Fruit fly (Drosophila melanogaster) whole organism, embryonic: ENCODE measurements around the gene CG8191.

ENCODE experiments used
- CG1024 ChIP-seq: fragments of 200-800 bp; sonication (Bioruptor generic); IDR thresholded peaks from 2 replicates; pipeline ENCODE4 v1.3.6; 2022; ENCODE audit warnings: missing biosample characterization, missing genetic modification characterization
- CG11093 ChIP-seq: fragments of 200-800 bp; sonication (Bioruptor generic); IDR thresholded peaks from 3 replicates; pipeline ENCODE4 v1.3.6; 2022; ENCODE audit warnings: missing biosample characterization, missing genetic modification characterization
- CG11456 ChIP-seq: fragments of 200-800 bp; sonication (Bioruptor generic); IDR thresholded peaks from 3 replicates; pipeline ENCODE4 v1.3.6; 2022; ENCODE audit warnings: missing biosample characterization, missing genetic modification characterization
- CG12236 ChIP-seq: fragments of 200-800 bp; sonication (Bioruptor generic); optimal IDR thresholded peaks from 2 replicates; lab custom pipeline; 2016; ENCODE audit warnings: missing biosample characterization, missing genetic modification characterization
- CG13624 ChIP-seq: fragments of 200-800 bp; sonication (Bioruptor generic); optimal IDR thresholded peaks from 2 replicates; lab custom pipeline; 2016; ENCODE audit warnings: missing biosample characterization, missing genetic modification characterization
- CG14014 ChIP-seq: fragments of 200-800 bp; sonication (Bioruptor generic); IDR thresholded peaks from 2 replicates; pipeline ENCODE4 v1.3.6; 2022; ENCODE audit warnings: missing biosample characterization, missing genetic modification characterization
- CG1529 ChIP-seq: fragments of 200-800 bp; sonication (Bioruptor generic); optimal IDR thresholded peaks from 3 replicates; lab custom pipeline; 2018; ENCODE audit warnings: missing biosample characterization, missing genetic modification characterization
- CG17385 ChIP-seq: fragments of 200-800 bp; sonication (Bioruptor generic); optimal IDR thresholded peaks from 3 replicates; lab custom pipeline; 2018; ENCODE audit warnings: missing biosample characterization, mild to moderate bottlenecking, missing genetic modification characterization
- CG18011 ChIP-seq: fragments of 200-800 bp; sonication (Bioruptor generic); optimal IDR thresholded peaks from 2 replicates; lab custom pipeline; 2017; ENCODE audit warnings: missing biosample characterization, missing genetic modification characterization, mild to moderate bottlenecking, moderate library complexity, missing genotype
- CG18262 ChIP-seq: fragments of 200-800 bp; optimal IDR thresholded peaks from 3 replicates; lab custom pipeline; 2019; ENCODE audit warnings: missing biosample characterization, mild to moderate bottlenecking, missing genetic modification characterization, moderate library complexity
- CG2199 ChIP-seq: fragments of 200-800 bp; sonication (Bioruptor generic); IDR thresholded peaks from 3 replicates; pipeline ENCODE4 v1.3.6; 2022; ENCODE audit warnings: missing biosample characterization, missing genetic modification characterization
- CG2889 ChIP-seq: fragments of 200-800 bp; sonication (Bioruptor generic); IDR thresholded peaks from 3 replicates; pipeline ENCODE4 v1.3.6; 2022; ENCODE audit warnings: missing biosample characterization, missing genetic modification characterization
- CG31365 ChIP-seq: fragments of 200-800 bp; sonication (Bioruptor generic); optimal IDR thresholded peaks from 2 replicates; lab custom pipeline; 2018; ENCODE audit warnings: missing biosample characterization, mild to moderate bottlenecking, missing genetic modification characterization
- CG32532 ChIP-seq: fragments of 200-800 bp; sonication (Bioruptor generic); IDR thresholded peaks from 2 replicates; pipeline ENCODE4 v1.3.6; 2022; ENCODE audit warnings: missing biosample characterization, missing genetic modification characterization
- CG3407 ChIP-seq: fragments of 200-800 bp; sonication (Bioruptor generic); optimal IDR thresholded peaks from 2 replicates; lab custom pipeline; 2018; ENCODE audit warnings: missing biosample characterization, mild to moderate bottlenecking, missing genetic modification characterization
- CG4328 ChIP-seq: fragments of 200-800 bp; sonication (Bioruptor generic); optimal IDR thresholded peaks from 3 replicates; lab custom pipeline; 2017; ENCODE audit warnings: missing biosample characterization, missing genetic modification reagents, missing genetic modification characterization
- CG6791 ChIP-seq: fragments of 200-800 bp; sonication (Bioruptor generic); IDR thresholded peaks from 3 replicates; pipeline ENCODE4 v1.3.6; 2022; ENCODE audit warnings: missing biosample characterization, missing genetic modification characterization; ENCODE audit not compliant: partially characterized antibody
- CG9876 ChIP-seq: fragments of 200-800 bp; sonication (Bioruptor generic); optimal IDR thresholded peaks from 2 replicates; lab custom pipeline; 2016; ENCODE audit warnings: missing biosample characterization, missing genetic modification characterization
- CTCF ChIP-seq: fragments of 200-800 bp; sonication (Bioruptor generic); optimal IDR thresholded peaks from 2 replicates; lab custom pipeline; 2017; ENCODE audit warnings: missing biosample characterization, mild to moderate bottlenecking, missing genetic modification characterization, moderate library complexity
- Chrac-16 ChIP-seq: fragments of 200-800 bp; sonication (Bioruptor generic); optimal IDR thresholded peaks from 3 replicates; lab custom pipeline; 2016; ENCODE audit warnings: missing biosample characterization, missing genetic modification characterization
- Dp ChIP-seq: fragments of 200-800 bp; sonication (Bioruptor generic); optimal IDR thresholded peaks from 2 replicates; lab custom pipeline; 2018; ENCODE audit warnings: missing biosample characterization, mild to moderate bottlenecking, missing genetic modification characterization, moderate library complexity
- Drgx ChIP-seq: fragments of 200-800 bp; sonication (Bioruptor generic); IDR thresholded peaks from 2 replicates; pipeline ENCODE4 v1.3.6; 2022; ENCODE audit warnings: missing biosample characterization, missing genetic modification characterization
- Oaz ChIP-seq: fragments of 200-800 bp; sonication (Bioruptor generic); IDR thresholded peaks from 2 replicates; pipeline ENCODE4 v1.3.6; 2022; ENCODE audit warnings: missing biosample characterization, missing genetic modification characterization
- Opbp ChIP-seq: fragments of 200-800 bp; sonication (Bioruptor generic); IDR thresholded peaks from 3 replicates; pipeline ENCODE4 v1.3.6; 2022; ENCODE audit warnings: missing biosample characterization, missing genetic modification characterization; ENCODE audit not compliant: partially characterized antibody
- Sry-β ChIP-seq: fragments of 200-800 bp; sonication (Bioruptor generic); optimal IDR thresholded peaks from 2 replicates; lab custom pipeline; 2018; ENCODE audit warnings: missing biosample characterization, mild to moderate bottlenecking, missing genetic modification characterization, moderate library complexity
- Vsx1 ChIP-seq: fragments of 200-800 bp; sonication (Bioruptor generic); optimal IDR thresholded peaks from 2 replicates; lab custom pipeline; 2017; ENCODE audit warnings: missing biosample characterization, mild to moderate bottlenecking, missing genetic modification characterization, missing genetic modification reagents
- al ChIP-seq: fragments of 200-800 bp; sonication (Bioruptor generic); IDR thresholded peaks from 2 replicates; pipeline ENCODE4 v1.3.6; 2022; ENCODE audit warnings: missing biosample characterization, missing genetic modification characterization
- ase ChIP-seq: fragments of 200-800 bp; sonication (Bioruptor generic); IDR thresholded peaks from 3 replicates; pipeline ENCODE4 v1.3.6; 2022; ENCODE audit warnings: missing biosample characterization, missing genetic modification characterization
- bbx ChIP-seq: fragments of 200-800 bp; sonication (Bioruptor generic); IDR thresholded peaks from 2 replicates; pipeline ENCODE4 v1.3.6; 2022; ENCODE audit warnings: missing biosample characterization, missing genetic modification characterization; ENCODE audit not compliant: partially characterized antibody
- br ChIP-seq: fragments of >200 bp; optimal IDR thresholded peaks from 2 replicates; lab custom pipeline; 2017
- corto ChIP-seq: fragments of 200-800 bp; sonication (Bioruptor generic); optimal IDR thresholded peaks from 2 replicates; lab custom pipeline; 2016; ENCODE audit warnings: missing biosample characterization, mild to moderate bottlenecking, missing genetic modification characterization, moderate library complexity
- fd102C ChIP-seq: fragments of 200-800 bp; sonication (Bioruptor generic); optimal IDR thresholded peaks from 2 replicates; lab custom pipeline; 2018; ENCODE audit warnings: missing biosample characterization, mild to moderate bottlenecking, missing genetic modification characterization, moderate library complexity
- lov ChIP-seq, 2 experiments: fragments of 200-800 bp in 1 of 2; fragments of >200 bp in 1 of 2; sonication (Bioruptor generic) in 1 of 2; IDR thresholded peaks in 1 of 2; optimal IDR thresholded peaks in 1 of 2; 2 replicates in 1 of 2; 3 replicates in 1 of 2; pipeline versions ENCODE4 v1.3.6 to Lab custom; 2017 to 2022; ENCODE audit warnings: missing biosample characterization in 1 of 2, missing genetic modification characterization in 1 of 2
- onecut ChIP-seq: fragments of 200-800 bp; sonication (Bioruptor generic); IDR thresholded peaks from 2 replicates; pipeline ENCODE4 v1.3.6; 2022; ENCODE audit warnings: missing biosample characterization, missing genetic modification characterization
- otp ChIP-seq: fragments of 200-800 bp; sonication (Bioruptor generic); IDR thresholded peaks from 3 replicates; pipeline ENCODE4, ENCODE4 v1.3.6; 2022; ENCODE audit warnings: missing biosample characterization, missing genetic modification characterization
- sc ChIP-seq, 3 experiments: fragments of >200 bp in 2 of 3; fragments of 200-800 bp in 1 of 3; sonication (Bioruptor generic) in 1 of 3; optimal IDR thresholded peaks; 2 replicates in 2 of 3; 3 replicates in 1 of 3; lab custom pipeline; 2017; ENCODE audit warnings: mild to moderate bottlenecking in 1 of 3, missing biosample characterization in 1 of 3, missing genetic modification characterization in 1 of 3, missing genetic modification reagents in 1 of 3
- sob ChIP-seq: fragments of 200-800 bp; sonication (Bioruptor generic); IDR thresholded peaks from 2 replicates; pipeline ENCODE4 v1.3.6; 2022; ENCODE audit warnings: missing biosample characterization, missing genetic modification characterization
- ssp ChIP-seq: fragments of 200-800 bp; sonication (Bioruptor generic); IDR thresholded peaks from 2 replicates; pipeline ENCODE4 v1.3.6; 2022; ENCODE audit warnings: missing biosample characterization, missing genetic modification characterization
- tio ChIP-seq: fragments of 200-800 bp; sonication (Bioruptor generic); optimal IDR thresholded peaks from 2 replicates; lab custom pipeline; 2017; ENCODE audit warnings: missing biosample characterization, missing genetic modification characterization, inconsistent platforms
- trh ChIP-seq: fragments of 200-800 bp; sonication (Bioruptor generic); optimal IDR thresholded peaks from 2 replicates; lab custom pipeline; 2016; ENCODE audit warnings: missing biosample characterization, missing genetic modification characterization
- tup ChIP-seq: fragments of 200-800 bp; sonication (Bioruptor generic); optimal IDR thresholded peaks from 2 replicates; lab custom pipeline; 2016; ENCODE audit warnings: missing biosample characterization, mild to moderate bottlenecking, missing genetic modification characterization, moderate library complexity
- wdn ChIP-seq: fragments of 200-800 bp; sonication (Bioruptor generic); IDR thresholded peaks from 2 replicates; pipeline ENCODE4 v1.3.6; 2022; ENCODE audit warnings: missing biosample characterization, missing genetic modification characterization
- zen2 ChIP-seq: fragments of 200-800 bp; sonication (Bioruptor generic); IDR thresholded peaks from 3 replicates; pipeline ENCODE4 v1.3.6; 2022; ENCODE audit warnings: missing biosample characterization, missing genetic modification characterization; ENCODE audit not compliant: partially characterized antibody
- zf30C ChIP-seq: fragments of 200-800 bp; sonication (Bioruptor generic); optimal IDR thresholded peaks from 3 replicates; lab custom pipeline; 2018; ENCODE audit warnings: missing biosample characterization, mild to moderate bottlenecking, missing genetic modification characterization

Gene CG8191

DNA sequence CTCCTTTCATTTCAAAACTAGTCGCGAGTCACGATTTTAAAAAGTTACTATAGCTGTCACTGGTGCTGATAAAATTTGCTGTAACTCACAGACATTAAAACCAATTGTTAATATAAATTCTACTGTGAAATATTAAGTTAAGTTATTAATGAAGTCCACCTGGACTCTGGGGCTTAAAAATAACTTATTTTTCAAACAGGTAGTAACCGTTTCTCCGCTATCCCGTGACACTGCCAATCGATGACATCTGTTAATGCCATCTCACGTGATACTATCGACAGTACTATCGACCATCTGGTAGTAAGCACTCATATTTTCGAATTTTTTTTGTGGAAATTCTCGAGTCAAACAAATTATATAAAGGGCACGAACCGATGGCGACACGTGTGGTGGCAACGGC is 2.0 kb downstream of the CG8191 start, which contains the start of the genes CG12379 and MagR (continued):
- no peak for TF ChIP-seq fd102C (GFP tag; lab: Kevin White, UChicago)
- TF ChIP-seq zen2 (GFP tag; lab: Robert Waterston, UW): peak; percentile 37; the same call in 1 of the 3 replicates
- TF ChIP-seq corto (GFP tag; lab: Kevin White, UChicago): no peak
- TF ChIP-seq Sry-β (GFP tag; lab: Kevin White, UChicago): peak; percentile 87
- TF ChIP-seq Chrac-16 (GFP tag; lab: Kevin White, UChicago): peak; percentile 57
- no peak for TF ChIP-seq sc (optimal IDR thresholded peaks at IDR 0.05; lab: Kevin White, UChicago)
- no peak for TF ChIP-seq sc (GFP tag; optimal IDR thresholded peaks at IDR 0.05; lab: Kevin White, UChicago)
- TF ChIP-seq onecut (GFP tag; lab: Robert Waterston, UW): no peak
- no peak for TF ChIP-seq wdn (GFP tag; lab: Robert Waterston, UW)
- TF ChIP-seq CG31365 (tag; lab: Kevin White, UChicago): no peak
- no peak for TF ChIP-seq Vsx1 (GFP tag; lab: Kevin White, UChicago)
- peak; percentile 36; the same call in 1 of the 2 replicates for TF ChIP-seq CG14014
- TF ChIP-seq CG32532 (GFP tag; lab: Robert Waterston, UW): peak; percentile 46; the same call in 1 of the 2 replicates
- TF ChIP-seq CG2199 (GFP tag; lab: Robert Waterston, UW): no peak
- TF ChIP-seq zf30C (GFP tag; lab: Kevin White, UChicago): no peak
- TF ChIP-seq CG2889 (GFP tag; lab: Robert Waterston, UW): no peak
- no peak for TF ChIP-seq CTCF (GFP tag; lab: Kevin White, UChicago)
- TF ChIP-seq trh (GFP tag; lab: Kevin White, UChicago): no peak
- TF ChIP-seq ssp (GFP tag; lab: Robert Waterston, UW): 0 out of 2 replicates have a peak, but pooled peaks have one; percentile 46
- TF ChIP-seq CG1529: no peak
- no peak for TF ChIP-seq CG3407 (GFP tag; lab: Kevin White, UChicago)
- TF ChIP-seq lov (optimal IDR thresholded peaks at IDR 0.05; lab: Kevin White, UChicago): no peak
- no peak for TF ChIP-seq lov (GFP tag; IDR thresholded peaks at IDR 0.05; lab: Robert Waterston, UW)
- peak; percentile 43 for TF ChIP-seq CG18262 (tag; lab: Kevin White, UChicago)
- TF ChIP-seq CG18011 (GFP tag; lab: Kevin White, UChicago): peak; percentile 25
- peak; percentile 47 for TF ChIP-seq CG9876 (GFP tag; lab: Kevin White, UChicago)
- TF ChIP-seq Oaz (GFP tag; lab: Robert Waterston, UW): peak; percentile 48; the same call in 1 of the 2 replicates
- TF ChIP-seq CG11456 (GFP tag; lab: Robert Waterston, UW): no peak
- TF ChIP-seq sob: peak; percentile 58
- TF ChIP-seq al (GFP tag; lab: Robert Waterston, UW): peak; percentile 65
- no peak for TF ChIP-seq br (lab: Kevin White, UChicago)
- no peak for TF ChIP-seq tup (GFP tag; lab: Kevin White, UChicago)
- no peak for TF ChIP-seq CG1024 (GFP tag; lab: Robert Waterston, UW)
- no peak for TF ChIP-seq ase (GFP tag; lab: Robert Waterston, UW)
- peak; percentile 2 for TF ChIP-seq CG12236 (GFP tag; lab: Kevin White, UChicago)
- peak; percentile 67; the same call in 2 of the 3 replicates for TF ChIP-seq CG6791 (GFP tag; lab: Robert Waterston, UW)
- TF ChIP-seq CG13624 (GFP tag; lab: Kevin White, UChicago): peak; percentile 21
- TF ChIP-seq CG17385: peak; percentile 61
- peak; percentile 67 for TF ChIP-seq Opbp (GFP tag; lab: Robert Waterston, UW)
- peak; percentile 36 for TF ChIP-seq Dp (GFP tag; lab: Kevin White, UChicago)
- peak; percentile 60 for TF ChIP-seq bbx (GFP tag; lab: Robert Waterston, UW)
- no peak for TF ChIP-seq CG4328 (GFP tag; lab: Kevin White, UChicago)
- TF ChIP-seq tio (GFP tag; lab: Kevin White, UChicago): no peak
- no peak for TF ChIP-seq Drgx
- TF ChIP-seq CG11093 (GFP tag; lab: Robert Waterston, UW): no peak
- TF ChIP-seq otp (GFP tag; lab: Robert Waterston, UW): no peak
- TF ChIP-seq, all 482 proteins: peak for 236
